Fruit fly (Drosophila melanogaster) whole organism, prepupa: Measurements from ENCODE around the gene Pcif1.

ENCODE experiments used
- Blimp-1 ChIP-seq: fragments of 200-800 bp; sonication (Bioruptor generic); optimal IDR thresholded peaks from 3 replicates; lab custom pipeline; 2017; ENCODE audit warnings: missing biosample characterization, missing genetic modification characterization, mild to moderate bottlenecking, moderate library complexity, missing genetic modification reagents
- CG10631 ChIP-seq: fragments of 200-800 bp; sonication (Bioruptor generic); optimal IDR thresholded peaks from 2 replicates; lab custom pipeline; 2016; ENCODE audit warnings: missing biosample characterization, missing genetic modification characterization
- CG11902 ChIP-seq: fragments of 200-800 bp; sonication (Bioruptor generic); optimal IDR thresholded peaks from 3 replicates; lab custom pipeline; 2016; ENCODE audit warnings: missing biosample characterization, missing genetic modification characterization
- CG15336 ChIP-seq: fragments of 200-800 bp; sonication (Bioruptor generic); IDR thresholded peaks from 2 replicates; pipeline ENCODE4 v1.3.6; 2022; ENCODE audit warnings: missing biosample characterization, missing genetic modification characterization
- CG1621 ChIP-seq: fragments of 200-800 bp; sonication (Bioruptor generic); optimal IDR thresholded peaks from 3 replicates; lab custom pipeline; 2018; ENCODE audit warnings: missing biosample characterization, mild to moderate bottlenecking, missing genetic modification characterization
- CG3032 ChIP-seq: fragments of 200-800 bp; optimal IDR thresholded peaks from 2 replicates; lab custom pipeline; 2019; ENCODE audit warnings: missing biosample characterization, mild to moderate bottlenecking, missing genetic modification characterization, moderate library complexity
- CG32006 ChIP-seq: fragments of 200-800 bp; sonication (Bioruptor generic); optimal IDR thresholded peaks from 3 replicates; lab custom pipeline; 2017; ENCODE audit warnings: missing biosample characterization, mild to moderate bottlenecking, missing genetic modification characterization
- CG34406 ChIP-seq: fragments of 200-800 bp; sonication (Bioruptor generic); optimal IDR thresholded peaks from 3 replicates; lab custom pipeline; 2016; ENCODE audit warnings: missing biosample characterization, missing genetic modification characterization
- CG3919 ChIP-seq: fragments of 200-800 bp; sonication (Bioruptor generic); optimal IDR thresholded peaks from 3 replicates; lab custom pipeline; 2016; ENCODE audit warnings: missing biosample characterization, missing genetic modification characterization
- CG4318 ChIP-seq: fragments of 200-800 bp; sonication (Bioruptor generic); optimal IDR thresholded peaks from 3 replicates; lab custom pipeline; 2017; ENCODE audit warnings: missing biosample characterization, mild to moderate bottlenecking, missing genetic modification characterization
- CG6808 ChIP-seq: fragments of 200-800 bp; sonication (Bioruptor generic); optimal IDR thresholded peaks from 3 replicates; lab custom pipeline; 2017; ENCODE audit warnings: missing biosample characterization, missing genetic modification characterization, mild to moderate bottlenecking, moderate library complexity, missing genetic modification reagents
- CG8119 ChIP-seq: fragments of 200-800 bp; sonication (Bioruptor generic); IDR thresholded peaks from 3 replicates; pipeline ENCODE4 v1.3.6; 2022; ENCODE audit warnings: missing biosample characterization, missing genetic modification characterization
- CG8319 ChIP-seq: fragments of 200-800 bp; sonication (Bioruptor generic); optimal IDR thresholded peaks from 3 replicates; lab custom pipeline; 2016; ENCODE audit warnings: missing biosample characterization, missing genetic modification characterization
- CG8632 ChIP-seq: fragments of 200-800 bp; sonication (Bioruptor generic); optimal IDR thresholded peaks from 3 replicates; lab custom pipeline; 2016; ENCODE audit warnings: missing biosample characterization, missing genetic modification characterization
- CG9139 ChIP-seq: fragments of 200-800 bp; sonication (Bioruptor generic); optimal IDR thresholded peaks from 3 replicates; lab custom pipeline; 2017; ENCODE audit warnings: missing biosample characterization, mild to moderate bottlenecking, missing genetic modification characterization
- Eip75B ChIP-seq: fragments of 200-800 bp; sonication (Bioruptor generic); optimal IDR thresholded peaks from 3 replicates; lab custom pipeline; 2016; ENCODE audit warnings: missing biosample characterization, missing genetic modification characterization
- Eip78C ChIP-seq: fragments of 200-800 bp; sonication (Bioruptor generic); peaks from one replicate; lab custom pipeline; 2016; ENCODE audit warnings: missing biosample characterization, missing genetic modification characterization
- Ets21C ChIP-seq: fragments of 200-800 bp; sonication (Bioruptor generic); optimal IDR thresholded peaks from 3 replicates; lab custom pipeline; 2016; ENCODE audit warnings: missing biosample characterization, missing genetic modification characterization
- Ets96B ChIP-seq: fragments of 200-800 bp; optimal IDR thresholded peaks from 2 replicates; lab custom pipeline; 2019; ENCODE audit warnings: missing biosample characterization, mild to moderate bottlenecking, missing genetic modification characterization, moderate library complexity
- Hr38 ChIP-seq: sonication (Bioruptor generic); optimal IDR thresholded peaks from 2 replicates; lab custom pipeline; 2016; ENCODE audit warnings: missing biosample characterization, missing genetic modification characterization
- Hr39 ChIP-seq: fragments of 200-800 bp; sonication (Bioruptor generic); optimal IDR thresholded peaks from 2 replicates; lab custom pipeline; 2016; ENCODE audit warnings: missing biosample characterization, missing genetic modification characterization
- Hr4 ChIP-seq: fragments of 200-800 bp; sonication (Bioruptor generic); optimal IDR thresholded peaks from 3 replicates; lab custom pipeline; 2016; ENCODE audit warnings: missing biosample characterization, missing genetic modification characterization
- Lpt ChIP-seq: fragments of 200-800 bp; sonication (Bioruptor generic); optimal IDR thresholded peaks from 3 replicates; lab custom pipeline; 2016; ENCODE audit warnings: missing biosample characterization, missing genetic modification characterization
- Met ChIP-seq: fragments of 200-800 bp; sonication (Bioruptor generic); optimal IDR thresholded peaks from 3 replicates; lab custom pipeline; 2016; ENCODE audit warnings: missing biosample characterization, missing genetic modification characterization
- OdsH ChIP-seq: fragments of 200-800 bp; sonication (Bioruptor generic); optimal IDR thresholded peaks from 3 replicates; lab custom pipeline; 2016; ENCODE audit warnings: missing biosample characterization, missing genetic modification characterization
- Smox ChIP-seq: fragments of 200-800 bp; sonication (Bioruptor generic); optimal IDR thresholded peaks from 3 replicates; lab custom pipeline; 2016; ENCODE audit warnings: missing biosample characterization, missing genetic modification characterization
- Sox14 ChIP-seq: fragments of 200-800 bp; sonication (Bioruptor generic); optimal IDR thresholded peaks from 3 replicates; lab custom pipeline; 2016; ENCODE audit warnings: missing biosample characterization, missing genetic modification characterization
- acj6 ChIP-seq: fragments of 200-800 bp; sonication (Bioruptor generic); optimal IDR thresholded peaks from 3 replicates; lab custom pipeline; 2016; ENCODE audit warnings: missing biosample characterization, missing genetic modification characterization
- dac ChIP-seq: fragments of 200-800 bp; sonication (Bioruptor generic); optimal IDR thresholded peaks from 2 replicates; lab custom pipeline; 2017; ENCODE audit warnings: missing biosample characterization, mild to moderate bottlenecking, missing genetic modification characterization
- dsx ChIP-seq: fragments of 200-800 bp; optimal IDR thresholded peaks from 3 replicates; lab custom pipeline; 2019; ENCODE audit warnings: missing biosample characterization, mild to moderate bottlenecking, missing genetic modification characterization, moderate library complexity; ENCODE audit not compliant: poor library complexity, severe bottlenecking
- eg ChIP-seq: fragments of 200-800 bp; sonication (Bioruptor generic); IDR thresholded peaks from 3 replicates; pipeline ENCODE4 v1.3.6; 2022; ENCODE audit warnings: missing biosample characterization, missing genetic modification characterization
- esn ChIP-seq: fragments of 200-800 bp; sonication (Bioruptor generic); optimal IDR thresholded peaks from 2 replicates; lab custom pipeline; 2016; ENCODE audit warnings: missing biosample characterization, mild to moderate bottlenecking, missing genetic modification characterization, moderate library complexity
- fd85E ChIP-seq: fragments of 200-800 bp; sonication (Bioruptor generic); optimal IDR thresholded peaks from 3 replicates; lab custom pipeline; 2016; ENCODE audit warnings: missing biosample characterization, missing genetic modification characterization
- fkh ChIP-seq: fragments of 200-800 bp; sonication (Bioruptor generic); optimal IDR thresholded peaks from 3 replicates; lab custom pipeline; 2017; ENCODE audit warnings: missing biosample characterization, mild to moderate bottlenecking, missing genetic modification characterization, moderate library complexity
- lz ChIP-seq: fragments of 200-800 bp; sonication (Bioruptor generic); optimal IDR thresholded peaks from 3 replicates; lab custom pipeline; 2016; ENCODE audit warnings: missing biosample characterization, missing genetic modification characterization
- net ChIP-seq: fragments of 200-800 bp; sonication (Bioruptor generic); optimal IDR thresholded peaks from 3 replicates; lab custom pipeline; 2016; ENCODE audit warnings: missing biosample characterization, missing genetic modification characterization
- pdm3 ChIP-seq: fragments of 200-800 bp; sonication (Bioruptor generic); optimal IDR thresholded peaks from 3 replicates; lab custom pipeline; 2016; ENCODE audit warnings: missing biosample characterization, missing genetic modification characterization
- salr ChIP-seq, 2 experiments: fragments of 200-800 bp; sonication (Bioruptor generic); optimal IDR thresholded peaks; 3 replicates each; lab custom pipeline; 2016 to 2018; ENCODE audit warnings: missing biosample characterization in 2 of 2, missing genetic modification characterization in 2 of 2, mild to moderate bottlenecking in 1 of 2
- spab ChIP-seq: fragments of 200-800 bp; sonication (Bioruptor generic); optimal IDR thresholded peaks from 2 replicates; lab custom pipeline; 2017; ENCODE audit warnings: missing biosample characterization, mild to moderate bottlenecking, missing genetic modification characterization, missing genetic modification reagents
- ss ChIP-seq, 2 experiments: fragments of 200-800 bp; sonication (Bioruptor generic); optimal IDR thresholded peaks; 2 replicates in 1 of 2; 3 replicates in 1 of 2; lab custom pipeline; 2017 to 2018; ENCODE audit warnings: mild to moderate bottlenecking in 2 of 2, missing biosample characterization in 2 of 2, missing genetic modification characterization in 2 of 2, moderate library complexity in 1 of 2
- svp ChIP-seq: fragments of 200-800 bp; sonication (Bioruptor generic); peaks from one replicate; lab custom pipeline; 2016; ENCODE audit warnings: missing biosample characterization, missing genetic modification characterization
- vri ChIP-seq: fragments of 200-800 bp; sonication (Bioruptor generic); optimal IDR thresholded peaks from 3 replicates; lab custom pipeline; 2016; ENCODE audit warnings: missing biosample characterization, mild to moderate bottlenecking, missing genetic modification characterization

The Pcif1 gene

DNA sequence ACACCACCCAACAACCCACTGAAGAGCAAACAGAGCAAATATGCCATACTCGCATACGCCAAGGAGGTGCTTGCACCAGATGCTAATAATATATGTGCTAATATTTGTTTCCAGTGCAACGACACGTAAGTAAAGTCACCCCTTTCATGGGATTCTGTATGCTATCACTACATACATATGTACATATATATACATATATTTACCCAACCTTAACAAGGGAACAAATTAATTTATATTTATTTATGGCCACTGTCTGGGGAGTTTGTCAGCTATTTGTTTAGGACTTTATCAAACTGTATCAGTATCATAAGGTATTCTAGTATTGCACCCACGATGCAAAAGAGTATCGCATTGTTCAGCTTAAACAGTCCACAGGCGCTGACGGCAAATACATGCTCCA is 48.7 kb downstream of the Pcif1 start:
- no peak for TF ChIP-seq CG8319 (GFP tag; lab: Kevin White, UChicago)
- peak; percentile 5 for TF ChIP-seq spab (GFP tag; lab: Kevin White, UChicago)
- TF ChIP-seq CG6808 (GFP tag; lab: Kevin White, UChicago) = peak; percentile 15
- TF ChIP-seq vri (GFP tag; lab: Kevin White, UChicago) = peak; percentile 3
- TF ChIP-seq CG3919 (GFP tag; lab: Kevin White, UChicago) = peak; percentile 8
- peak in 1 of 2 experiments; percentile 25 for TF ChIP-seq salr (GFP tag; optimal IDR thresholded peaks at IDR 0.05; lab: Kevin White, UChicago)
- no peak for TF ChIP-seq acj6
- TF ChIP-seq CG9139 (GFP tag; lab: Kevin White, UChicago) = peak; percentile 30
- TF ChIP-seq Blimp-1 = no peak
- peak; percentile 52 for TF ChIP-seq Eip78C (GFP tag; lab: Kevin White, UChicago)
- TF ChIP-seq CG34406 = peak; percentile 5
- peak; percentile 24 for TF ChIP-seq fkh (GFP tag; lab: Kevin White, UChicago)
- peak; percentile 1 to 35 for TF ChIP-seq ss (GFP tag; optimal IDR thresholded peaks at IDR 0.05; lab: Kevin White, UChicago)
- TF ChIP-seq svp = peak; percentile 65

DNA sequence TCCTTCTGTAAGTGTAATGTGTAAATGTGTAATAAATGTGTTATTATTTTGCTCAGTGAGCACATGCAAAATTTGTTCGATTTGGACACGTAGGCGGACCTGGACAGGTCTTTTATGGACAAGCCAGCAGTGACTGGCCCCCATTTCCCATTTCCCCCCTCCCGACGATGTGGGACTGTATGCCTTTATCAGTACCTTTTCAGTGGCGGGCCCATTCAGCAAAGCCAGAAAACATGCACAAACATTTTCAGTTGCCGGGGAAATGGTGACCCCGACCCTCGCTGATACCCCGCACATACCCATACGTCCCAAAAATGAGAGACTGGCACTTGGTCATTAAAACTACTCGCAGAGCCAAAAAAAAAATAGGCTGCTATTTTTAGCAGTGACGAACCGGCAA is 49.7 kb downstream of the Pcif1 start:
- TF ChIP-seq Lpt (GFP tag; lab: Kevin White, UChicago) (no peak), CG8119 (GFP tag; lab: Robert Waterston, UW) (0 out of 3 replicates have a peak, but pooled peaks have one; percentile 0), Hr4 (GFP tag; lab: Kevin White, UChicago) (no peak), acj6 (no peak), Met (GFP tag; lab: Kevin White, UChicago) (no peak), CG6808 (GFP tag; lab: Kevin White, UChicago) (no peak), CG8319 (GFP tag; lab: Kevin White, UChicago) (peak; percentile 21), CG1621 (tag; lab: Kevin White, UChicago) (no peak), esn (GFP tag; lab: Kevin White, UChicago) (no peak), dsx (GFP tag; lab: Kevin White, UChicago) (no peak), svp (peak; percentile 2), Eip78C (GFP tag; lab: Kevin White, UChicago) (no peak), Ets21C (GFP tag; lab: Kevin White, UChicago) (no peak), Eip75B (GFP tag; lab: Kevin White, UChicago) (no peak), CG34406 (no peak), CG11902 (GFP tag; lab: Kevin White, UChicago) (no peak), CG15336 (GFP tag; lab: Robert Waterston, UW) (no peak), Smox (GFP tag; lab: Kevin White, UChicago) (no peak), fd85E (GFP tag; lab: Kevin White, UChicago) (no peak), CG4318 (GFP tag; lab: Kevin White, UChicago) (no peak), Ets96B (tag; lab: Kevin White, UChicago) (no peak), dac (GFP tag; lab: Kevin White, UChicago) (no peak), lz (GFP tag; lab: Kevin White, UChicago) (no peak), net (GFP tag; lab: Kevin White, UChicago) (no peak), Blimp-1 (no peak), Hr38 (GFP tag; lab: Kevin White, UChicago) (no peak), CG9139 (GFP tag; lab: Kevin White, UChicago) (no peak)

DNA sequence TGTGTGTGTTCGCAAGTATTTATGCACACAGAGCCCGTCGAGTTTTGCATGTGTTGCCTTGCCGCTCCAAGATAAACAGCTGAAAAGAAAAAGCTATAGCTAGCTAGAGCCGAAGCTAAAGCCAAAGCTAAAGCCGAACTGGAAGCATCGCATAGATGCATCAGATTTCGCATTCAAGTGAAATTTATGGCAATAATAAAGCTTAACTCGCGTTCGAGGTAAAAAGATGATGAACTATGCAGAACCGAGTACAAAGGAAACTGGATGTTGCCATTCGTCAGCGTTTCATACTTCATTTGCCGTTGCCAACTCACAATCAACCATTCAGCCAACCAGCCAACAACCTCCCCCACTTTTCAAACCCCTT is 51.8 kb downstream of the Pcif1 start:
- TF ChIP-seq Eip78C (GFP tag; lab: Kevin White, UChicago) (peak; percentile 23), eg (GFP tag; lab: Robert Waterston, UW) (no peak)

DNA sequence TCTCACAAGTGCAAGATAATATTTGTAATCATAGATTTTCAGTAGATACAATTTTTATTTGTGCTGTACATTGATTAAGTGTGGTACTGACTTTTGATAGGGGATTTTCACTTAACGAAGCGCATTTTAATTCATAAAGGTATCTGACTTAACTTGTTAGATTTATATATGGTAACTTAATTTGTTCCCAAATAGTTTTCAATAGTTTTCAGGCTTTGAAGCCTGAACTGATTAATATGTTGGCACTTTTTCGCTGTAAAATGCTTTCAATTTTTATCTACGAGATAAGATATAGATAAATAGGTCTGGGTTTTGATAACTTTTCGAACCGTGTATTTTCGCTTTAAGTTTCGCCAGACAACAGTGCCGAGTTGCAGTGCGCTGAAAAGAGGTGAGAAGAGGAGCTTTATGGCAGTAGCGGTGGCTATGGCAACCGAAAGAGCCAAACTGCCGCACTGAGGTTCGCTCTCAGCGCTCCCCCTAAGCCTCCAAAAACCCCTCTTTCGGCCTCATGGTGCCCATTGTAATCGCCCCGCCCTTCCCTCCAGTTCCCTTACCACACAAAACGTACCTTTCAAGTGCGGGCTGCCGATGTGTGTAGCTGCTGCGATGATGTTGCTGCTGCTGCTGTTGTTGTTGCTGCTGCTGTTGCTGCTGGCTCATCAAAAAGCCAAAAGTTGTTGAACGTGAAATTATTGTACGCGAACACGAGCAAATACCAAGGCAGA is 52.3 kb downstream of the Pcif1 start:
- peak; percentile 36 for TF ChIP-seq dsx (GFP tag; lab: Kevin White, UChicago)
- no peak for TF ChIP-seq Ets96B (tag; lab: Kevin White, UChicago)
- TF ChIP-seq CG11902 (GFP tag; lab: Kevin White, UChicago) = no peak
- no peak for TF ChIP-seq CG8632 (GFP tag; lab: Kevin White, UChicago)
- TF ChIP-seq Met (GFP tag; lab: Kevin White, UChicago) = no peak
- TF ChIP-seq OdsH = peak; percentile 45
- TF ChIP-seq eg (GFP tag; lab: Robert Waterston, UW) = 0 out of 3 replicates have a peak, but pooled peaks have one; percentile 24
- TF ChIP-seq Sox14 = peak; percentile 18
- peak; percentile 42 for TF ChIP-seq acj6
- peak; percentile 43 for TF ChIP-seq esn (GFP tag; lab: Kevin White, UChicago)
- no peak for TF ChIP-seq spab (GFP tag; lab: Kevin White, UChicago)
- TF ChIP-seq pdm3 (GFP tag; lab: Kevin White, UChicago) = peak; percentile 1
- TF ChIP-seq CG34406 = peak; percentile 14
- peak; percentile 5 for TF ChIP-seq CG10631 (GFP tag; lab: Kevin White, UChicago)
- TF ChIP-seq svp = peak; percentile 70
- TF ChIP-seq CG8319 (GFP tag; lab: Kevin White, UChicago) = no peak
- TF ChIP-seq CG3032 (tag; lab: Kevin White, UChicago) = no peak
- peak; percentile 51 for TF ChIP-seq CG32006 (GFP tag; lab: Kevin White, UChicago)
- TF ChIP-seq vri (GFP tag; lab: Kevin White, UChicago) = no peak
- peak; percentile 17 for TF ChIP-seq Hr39 (GFP tag; lab: Kevin White, UChicago)
- TF ChIP-seq Hr4 (GFP tag; lab: Kevin White, UChicago) = peak; percentile 39
